Fruit fly (Drosophila melanogaster) whole organism, embryonic: Measurements from ENCODE around the gene CG43331.
A peak's percentile ranks its signal among the peaks of the same experiment; 100 is the strongest.

Experiments
- Blimp-1 ChIP-seq: fragments of 200-800 bp; sonication (Bioruptor generic); optimal IDR thresholded peaks from 3 replicates; lab custom pipeline; 2018; ENCODE audit warnings: missing biosample characterization, missing genetic modification characterization, mild to moderate bottlenecking, moderate library complexity, missing genetic modification reagents
- C15 ChIP-seq: fragments of 200-800 bp; sonication (Bioruptor generic); IDR thresholded peaks from 3 replicates; pipeline ENCODE4 v1.3.6; 2022; ENCODE audit warnings: missing biosample characterization, missing genetic modification characterization
- CG11085 ChIP-seq: fragments of 200-800 bp; sonication (Bioruptor generic); IDR thresholded peaks from 2 replicates; pipeline ENCODE4 v1.3.6; 2022; ENCODE audit warnings: missing biosample characterization, missing genetic modification characterization
- CG12659 ChIP-seq: fragments of 200-800 bp; sonication (Bioruptor generic); optimal IDR thresholded peaks from 3 replicates; lab custom pipeline; 2017; ENCODE audit warnings: mild to moderate bottlenecking, missing biosample characterization, missing genetic modification reagents, missing genetic modification characterization
- CG12744 ChIP-seq: fragments of 200-800 bp; sonication (Bioruptor generic); optimal IDR thresholded peaks from 2 replicates; lab custom pipeline; 2016; ENCODE audit warnings: missing biosample characterization, missing genetic modification characterization
- CG13287 ChIP-seq: fragments of 200-800 bp; sonication (Bioruptor generic); IDR thresholded peaks from 2 replicates; pipeline ENCODE4 v1.3.6; 2022; ENCODE audit warnings: missing biosample characterization, missing genetic modification characterization; ENCODE audit not compliant: partially characterized antibody
- CG14050 ChIP-seq: fragments of 200-800 bp; sonication (Bioruptor generic); IDR thresholded peaks from 3 replicates; pipeline ENCODE4 v1.3.6; 2022; ENCODE audit warnings: missing biosample characterization, missing genetic modification characterization
- CG16779 ChIP-seq: fragments of 200-800 bp; sonication (Bioruptor generic); IDR thresholded peaks from 2 replicates; pipeline ENCODE4 v1.3.6; 2022; ENCODE audit warnings: missing biosample characterization, missing genetic modification characterization
- CG17361 ChIP-seq: fragments of 200-800 bp; sonication (Bioruptor generic); IDR thresholded peaks from 3 replicates; pipeline ENCODE4 v1.3.6; 2022; ENCODE audit warnings: missing biosample characterization, missing genetic modification characterization
- CG17802 ChIP-seq: fragments of 200-800 bp; sonication (Bioruptor generic); optimal IDR thresholded peaks from 2 replicates; lab custom pipeline; 2018; ENCODE audit warnings: missing biosample characterization, mild to moderate bottlenecking, missing genetic modification characterization, moderate library complexity
- CG1832 ChIP-seq: fragments of 200-800 bp; sonication (Bioruptor generic); optimal IDR thresholded peaks from 2 replicates; lab custom pipeline; 2017; ENCODE audit warnings: missing biosample characterization, mild to moderate bottlenecking, missing genetic modification characterization, inconsistent platforms
- CG42726 ChIP-seq: fragments of 200-800 bp; sonication (Bioruptor generic); IDR thresholded peaks from 2 replicates; pipeline ENCODE4 v1.3.6; 2022; ENCODE audit warnings: missing biosample characterization, missing genetic modification characterization; ENCODE audit not compliant: partially characterized antibody
- CG4282 ChIP-seq: fragments of 200-800 bp; sonication (Bioruptor generic); optimal IDR thresholded peaks from 2 replicates; lab custom pipeline; 2016; ENCODE audit warnings: missing biosample characterization, missing genetic modification characterization
- CG4424 ChIP-seq: fragments of 200-800 bp; sonication (Bioruptor generic); optimal IDR thresholded peaks from 3 replicates; lab custom pipeline; 2016; ENCODE audit warnings: missing biosample characterization, missing genetic modification characterization
- CG4730 ChIP-seq: fragments of 200-800 bp; sonication (Bioruptor generic); IDR thresholded peaks from 2 replicates; pipeline ENCODE4 v1.3.6; 2022; ENCODE audit warnings: missing biosample characterization, missing genetic modification characterization
- CG6254 ChIP-seq: fragments of 200-800 bp; sonication (Bioruptor generic); optimal IDR thresholded peaks from 3 replicates; lab custom pipeline; 2017; ENCODE audit warnings: mild to moderate bottlenecking, missing biosample characterization, missing genetic modification reagents, missing genetic modification characterization
- CG6791 ChIP-seq: fragments of 200-800 bp; sonication (Bioruptor generic); IDR thresholded peaks from 3 replicates; pipeline ENCODE4 v1.3.6; 2022; ENCODE audit warnings: missing biosample characterization, missing genetic modification characterization; ENCODE audit not compliant: partially characterized antibody
- CG7786 ChIP-seq: fragments of 200-800 bp; sonication (Bioruptor generic); optimal IDR thresholded peaks from 2 replicates; lab custom pipeline; 2016; ENCODE audit warnings: missing biosample characterization, missing genetic modification characterization
- CG8924 ChIP-seq: fragments of 200-800 bp; optimal IDR thresholded peaks from 3 replicates; lab custom pipeline; 2019; ENCODE audit warnings: missing biosample characterization, mild to moderate bottlenecking, missing genetic modification characterization, moderate library complexity
- CG9215 ChIP-seq: fragments of 200-800 bp; sonication (Bioruptor generic); IDR thresholded peaks from 2 replicates; pipeline ENCODE4 v1.3.6; 2022; ENCODE audit warnings: missing biosample characterization, missing genetic modification characterization
- CG9437 ChIP-seq: fragments of 200-800 bp; sonication (Bioruptor generic); optimal IDR thresholded peaks from 2 replicates; lab custom pipeline; 2018; ENCODE audit warnings: missing biosample characterization, mild to moderate bottlenecking, missing genetic modification characterization
- CG9609 ChIP-seq: fragments of 200-800 bp; sonication (Bioruptor generic); optimal IDR thresholded peaks from 3 replicates; lab custom pipeline; 2016; ENCODE audit warnings: missing biosample characterization, missing genetic modification characterization
- CTCF ChIP-seq: fragments of 200-800 bp; sonication (Bioruptor generic); optimal IDR thresholded peaks from 2 replicates; lab custom pipeline; 2017; ENCODE audit warnings: missing biosample characterization, mild to moderate bottlenecking, missing genetic modification characterization, moderate library complexity
- HLH4C ChIP-seq: fragments of 200-800 bp; sonication (Bioruptor generic); IDR thresholded peaks from 3 replicates; pipeline ENCODE4 v1.3.6; 2022; ENCODE audit warnings: missing biosample characterization, missing genetic modification characterization; ENCODE audit not compliant: partially characterized antibody
- Hand ChIP-seq: fragments of 200-800 bp; sonication (Bioruptor generic); optimal IDR thresholded peaks from 2 replicates; lab custom pipeline; 2017; ENCODE audit warnings: mild to moderate bottlenecking, missing biosample characterization, missing genetic modification reagents, missing genetic modification characterization
- Jarid2 ChIP-seq: fragments of 200-800 bp; sonication (Bioruptor generic); optimal IDR thresholded peaks from 3 replicates; lab custom pipeline; 2017; ENCODE audit warnings: mild to moderate bottlenecking, missing biosample characterization, missing genetic modification reagents, missing genetic modification characterization
- NC2β ChIP-seq: fragments of 200-800 bp; sonication (Bioruptor generic); optimal IDR thresholded peaks from 2 replicates; lab custom pipeline; 2016; ENCODE audit warnings: missing biosample characterization, missing genetic modification characterization
- NFAT ChIP-seq: fragments of 200-800 bp; sonication (Bioruptor generic); IDR thresholded peaks from 2 replicates; pipeline ENCODE4 v1.3.6; 2022; ENCODE audit warnings: missing biosample characterization, missing genetic modification characterization
- Oaz ChIP-seq: fragments of 200-800 bp; sonication (Bioruptor generic); IDR thresholded peaks from 2 replicates; pipeline ENCODE4 v1.3.6; 2022; ENCODE audit warnings: missing biosample characterization, missing genetic modification characterization
- Pdp1 ChIP-seq, 2 experiments: fragments of 200-800 bp; sonication (Bioruptor generic); optimal IDR thresholded peaks; 3 replicates each; lab custom pipeline; 2016; ENCODE audit warnings: missing biosample characterization in 2 of 2, missing genetic modification characterization in 2 of 2, mild to moderate bottlenecking in 1 of 2, moderate library complexity in 1 of 2
- Ravus ChIP-seq: fragments of 200-800 bp; sonication (Bioruptor generic); IDR thresholded peaks from 2 replicates; pipeline ENCODE4 v1.3.6; 2022; ENCODE audit warnings: missing biosample characterization, missing genetic modification characterization
- Stat92E ChIP-seq, 3 experiments: fragments of >200 bp in 2 of 3; fragments of 200-800 bp in 1 of 3; sonication (Bioruptor generic) in 1 of 3; optimal IDR thresholded peaks; 2 replicates each; lab custom pipeline; 2017 to 2019; ENCODE audit warnings: missing biosample characterization in 3 of 3, missing genetic modification characterization in 3 of 3, mild to moderate bottlenecking in 1 of 3, moderate library complexity in 1 of 3
- Vsx1 ChIP-seq: fragments of 200-800 bp; sonication (Bioruptor generic); optimal IDR thresholded peaks from 2 replicates; lab custom pipeline; 2017; ENCODE audit warnings: missing biosample characterization, mild to moderate bottlenecking, missing genetic modification characterization, missing genetic modification reagents
- aop ChIP-seq: fragments of 200-800 bp; sonication (Bioruptor generic); IDR thresholded peaks from 2 replicates; pipeline ENCODE4 v1.3.6; 2022; ENCODE audit warnings: missing biosample characterization, missing genetic modification characterization
- ash1 ChIP-seq: fragments of 200-800 bp; sonication (Bioruptor generic); optimal IDR thresholded peaks from 2 replicates; lab custom pipeline; 2018; ENCODE audit warnings: missing biosample characterization, mild to moderate bottlenecking, missing genetic modification characterization
- chinmo ChIP-seq: fragments of 200-800 bp; sonication (Bioruptor generic); IDR thresholded peaks from 4 replicates; pipeline ENCODE4 v1.3.6; 2022; ENCODE audit warnings: missing biosample characterization, missing genetic modification characterization; ENCODE audit not compliant: partially characterized antibody
- ci ChIP-seq: fragments of 200-800 bp; sonication (Bioruptor generic); IDR thresholded peaks from 3 replicates; pipeline ENCODE4 v1.3.6; 2022; ENCODE audit warnings: missing biosample characterization, missing genetic modification characterization
- crol ChIP-seq: fragments of 200-800 bp; sonication (Bioruptor generic); IDR thresholded peaks from 2 replicates; pipeline ENCODE4 v1.3.6; 2022; ENCODE audit warnings: missing biosample characterization, missing genetic modification characterization
- crp ChIP-seq, 2 experiments: fragments of 200-800 bp; sonication (Bioruptor generic); optimal IDR thresholded peaks; 2 replicates in 1 of 2; 3 replicates in 1 of 2; lab custom pipeline; 2017; ENCODE audit warnings: missing biosample characterization in 2 of 2, missing genetic modification characterization in 2 of 2, mild to moderate bottlenecking in 1 of 2, moderate library complexity in 1 of 2
- disco-r ChIP-seq: fragments of 200-800 bp; sonication (Bioruptor generic); optimal IDR thresholded peaks from 2 replicates; lab custom pipeline; 2016; ENCODE audit warnings: missing biosample characterization, missing genetic modification characterization
- dmrt99B ChIP-seq: fragments of 200-800 bp; sonication (Bioruptor generic); optimal IDR thresholded peaks from 2 replicates; lab custom pipeline; 2018; ENCODE audit warnings: missing biosample characterization, mild to moderate bottlenecking, missing genetic modification characterization, moderate library complexity
- en ChIP-seq: fragments of 200-800 bp; sonication (Bioruptor generic); optimal IDR thresholded peaks from 2 replicates; lab custom pipeline; 2016; ENCODE audit warnings: missing biosample characterization, missing genetic modification characterization
- h ChIP-seq: fragments of >200 bp; optimal IDR thresholded peaks from 2 replicates; lab custom pipeline; 2017
- her ChIP-seq: fragments of 200-800 bp; sonication (Bioruptor generic); optimal IDR thresholded peaks from 2 replicates; lab custom pipeline; 2016; ENCODE audit warnings: missing biosample characterization, missing genetic modification characterization
- lilli ChIP-seq: fragments of 200-800 bp; sonication (Bioruptor generic); optimal IDR thresholded peaks from 3 replicates; lab custom pipeline; 2016; ENCODE audit warnings: missing biosample characterization, missing genetic modification characterization
- org-1 ChIP-seq: fragments of 200-800 bp; sonication (Bioruptor generic); optimal IDR thresholded peaks from 2 replicates; lab custom pipeline; 2017; ENCODE audit warnings: missing biosample characterization, missing genetic modification characterization
- pita ChIP-seq: fragments of 200-800 bp; sonication (Bioruptor generic); optimal IDR thresholded peaks from 2 replicates; lab custom pipeline; 2017; ENCODE audit warnings: missing biosample characterization, mild to moderate bottlenecking, missing genetic modification characterization
- sens ChIP-seq: fragments of 200-800 bp; sonication (Bioruptor generic); peaks from one replicate; lab custom pipeline; 2016; ENCODE audit warnings: missing biosample characterization, missing genetic modification characterization
- stwl ChIP-seq: fragments of 200-800 bp; sonication (Bioruptor generic); optimal IDR thresholded peaks from 3 replicates; lab custom pipeline; 2018; ENCODE audit warnings: missing biosample characterization, mild to moderate bottlenecking, missing genetic modification characterization, moderate library complexity
- tio ChIP-seq: fragments of 200-800 bp; sonication (Bioruptor generic); optimal IDR thresholded peaks from 2 replicates; lab custom pipeline; 2017; ENCODE audit warnings: missing biosample characterization, missing genetic modification characterization, inconsistent platforms
- trh ChIP-seq: fragments of 200-800 bp; sonication (Bioruptor generic); optimal IDR thresholded peaks from 2 replicates; lab custom pipeline; 2016; ENCODE audit warnings: missing biosample characterization, missing genetic modification characterization
- zen ChIP-seq: fragments of 200-800 bp; sonication (Bioruptor generic); optimal IDR thresholded peaks from 3 replicates; lab custom pipeline; 2018; ENCODE audit warnings: missing biosample characterization, mild to moderate bottlenecking, missing genetic modification characterization, moderate library complexity

CG43331 gene

dm6 chr3L:22470299-22470791, 33.3 kb downstream of the CG43331 start, which contains the start of gene CG11426:
TSS of gene CG11426 (plus strand) at chr3L:22470556.
- TF ChIP-seq crp (GFP tag; optimal IDR thresholded peaks at IDR 0.05; lab: Kevin White, UChicago): no peak
- TF ChIP-seq stwl (tag; lab: Kevin White, UChicago): peak; percentile 29
- no peak for TF ChIP-seq Hand
- TF ChIP-seq CG6791: no peak
- TF ChIP-seq CG11085: no peak
- TF ChIP-seq aop: no peak
- TF ChIP-seq CTCF (GFP tag; lab: Kevin White, UChicago): peak; percentile 23
- no peak for TF ChIP-seq Blimp-1 (GFP tag; lab: Kevin White, UChicago)
- TF ChIP-seq trh (GFP tag; lab: Kevin White, UChicago): no peak
- no peak for TF ChIP-seq CG12744 (GFP tag; lab: Kevin White, UChicago)
- no peak for TF ChIP-seq zen
- no peak for TF ChIP-seq org-1
- no peak for TF ChIP-seq CG4730
- TF ChIP-seq CG6254 (GFP tag; lab: Kevin White, UChicago): no peak
- no peak for TF ChIP-seq Vsx1 (GFP tag; lab: Kevin White, UChicago)
- no peak for TF ChIP-seq dmrt99B (tag; lab: Kevin White, UChicago)
- TF ChIP-seq Stat92E (GFP tag; optimal IDR thresholded peaks at IDR 0.05; lab: Kevin White, UChicago): no peak
- 0 out of 4 replicates have a peak, but pooled peaks have one; percentile 42 for TF ChIP-seq chinmo (GFP tag; lab: Robert Waterston, UW)
- no peak for TF ChIP-seq CG1832 (GFP tag; lab: Kevin White, UChicago)
- TF ChIP-seq CG16779 (GFP tag; lab: Robert Waterston, UW): no peak
- no peak for TF ChIP-seq en
- TF ChIP-seq ci (GFP tag; lab: Robert Waterston, UW): no peak
- no peak for TF ChIP-seq tio
- no peak for TF ChIP-seq CG9609 (GFP tag; lab: Kevin White, UChicago)
- TF ChIP-seq h: no peak
- TF ChIP-seq CG4424 (GFP tag; lab: Kevin White, UChicago): no peak
- peak; percentile 2 for TF ChIP-seq pita (GFP tag; lab: Kevin White, UChicago)
- no peak for TF ChIP-seq CG12659 (GFP tag; lab: Kevin White, UChicago)
- TF ChIP-seq CG17361 (GFP tag; lab: Robert Waterston, UW): no peak
- TF ChIP-seq CG42726 (GFP tag; lab: Robert Waterston, UW): no peak
- no peak for TF ChIP-seq crol (GFP tag; lab: Robert Waterston, UW)
- peak; percentile 98 for TF ChIP-seq CG9437 (GFP tag; lab: Kevin White, UChicago)
- TF ChIP-seq NFAT: no peak
- TF ChIP-seq NC2β (GFP tag; lab: Kevin White, UChicago): no peak
- TF ChIP-seq Oaz (GFP tag; lab: Robert Waterston, UW): no peak
- peak; percentile 66 for TF ChIP-seq sens (GFP tag; lab: Kevin White, UChicago)
- no peak for TF ChIP-seq disco-r (GFP tag; lab: Kevin White, UChicago)
- TF ChIP-seq CG13287: no peak; the same call in 1 of the 2 replicates
- TF ChIP-seq Ravus: no peak
- TF ChIP-seq ash1 (GFP tag; lab: Kevin White, UChicago): no peak
- TF ChIP-seq CG8924 (tag; lab: Kevin White, UChicago): no peak
- no peak for TF ChIP-seq her (GFP tag; lab: Kevin White, UChicago)
- TF ChIP-seq lilli: no peak
- peak in 1 of 2 experiments; percentile 92 for TF ChIP-seq Pdp1 (GFP tag; optimal IDR thresholded peaks at IDR 0.05; lab: Kevin White, UChicago)
- TF ChIP-seq CG14050: no peak
- TF ChIP-seq C15: no peak
- TF ChIP-seq CG7786: no peak
- no peak for TF ChIP-seq HLH4C (GFP tag; lab: Robert Waterston, UW)
- no peak for TF ChIP-seq CG9215 (GFP tag; lab: Robert Waterston, UW)
- no peak for TF ChIP-seq CG4282
- TF ChIP-seq Jarid2: peak; percentile 22
- no peak for TF ChIP-seq CG17802 (tag; lab: Kevin White, UChicago)
